Worm (Caenorhabditis elegans) whole organism, L4 larva: ENCODE results near the gene F59B10.2.

Experiments
- F10B5.3 ChIP-seq: sonication (generic microtip); optimal IDR thresholded peaks from 2 replicates; lab custom pipeline; 2016; ENCODE audit warnings: mild to moderate bottlenecking, missing genetic modification characterization, missing compliant biosample characterization
- F37D6.2 ChIP-seq: sonication (generic microtip); optimal IDR thresholded peaks from 2 replicates; lab custom pipeline; 2016; ENCODE audit warnings: mild to moderate bottlenecking, missing genetic modification characterization, missing compliant biosample characterization
- R02D3.7 ChIP-seq: fragments of 150-350 bp; sonication (generic microtip); optimal IDR thresholded peaks from 3 replicates; lab custom pipeline; 2014; ENCODE audit warnings: missing biosample characterization, missing genetic modification characterization
- Y105C5A.15 ChIP-seq: fragments of 200-800 bp; sonication (Bioruptor generic); IDR thresholded peaks from 2 replicates; pipeline ENCODE4 v1.3.6; 2022; ENCODE audit warnings: missing genetic modification characterization, missing compliant biosample characterization
- Y48G9A.11 ChIP-seq: fragments of 200-800 bp; sonication (Bioruptor generic); IDR thresholded peaks from 2 replicates; pipeline ENCODE4 v1.3.6; 2022; ENCODE audit warnings: missing genetic modification reagents, missing genetic modification characterization, missing compliant biosample characterization
- Y5F2A.4 ChIP-seq: fragments of 200-800 bp; sonication (Bioruptor generic); optimal IDR thresholded peaks from 2 replicates; lab custom pipeline; 2018; ENCODE audit warnings: mild to moderate bottlenecking, missing genetic modification characterization, missing compliant biosample characterization
- Y75B8A.6 ChIP-seq: fragments of 200-800 bp; sonication (Bioruptor generic); IDR thresholded peaks from 2 replicates; pipeline ENCODE4 v1.3.6; 2022; ENCODE audit warnings: missing genetic modification reagents, missing genetic modification characterization, missing compliant biosample characterization
- ama-1 ChIP-seq: fragments of 150-350 bp; optimal IDR thresholded peaks from 2 replicates; lab custom pipeline; 2014; ENCODE audit warnings: inconsistent platforms, mixed read lengths
- ceh-28 ChIP-seq: fragments of 150-350 bp; optimal IDR thresholded peaks from 2 replicates; lab custom pipeline; 2014; ENCODE audit warnings: missing biosample characterization, missing genetic modification reagents, missing genetic modification characterization
- ceh-44 ChIP-seq: fragments of 200-800 bp; sonication (Bioruptor generic); IDR thresholded peaks from 2 replicates; pipeline ENCODE4 v1.3.6; 2022; ENCODE audit warnings: missing genetic modification reagents, missing genetic modification characterization, missing compliant biosample characterization
- ces-1 ChIP-seq: fragments of 150-350 bp; sonication (generic microtip); optimal IDR thresholded peaks from 4 replicates; lab custom pipeline; 2014; ENCODE audit warnings: missing biosample characterization, missing genetic modification reagents, missing genetic modification characterization
- ctbp-1 ChIP-seq: fragments of 200-800 bp; sonication (Bioruptor generic); IDR thresholded peaks from 2 replicates; pipeline ENCODE4 v1.3.6; 2022; ENCODE audit warnings: missing genetic modification reagents, missing genetic modification characterization, missing compliant biosample characterization
- daf-12 ChIP-seq: fragments of 150-350 bp; optimal IDR thresholded peaks from 2 replicates; lab custom pipeline; 2014; ENCODE audit warnings: missing biosample characterization, missing genetic modification reagents, missing genetic modification characterization
- daf-16 ChIP-seq, 3 experiments: sonication (generic microtip); optimal IDR thresholded peaks; 2 replicates each; lab custom pipeline; 2016 to 2017; ENCODE audit warnings: missing genetic modification characterization in 3 of 3, missing genetic modification reagents in 3 of 3, mild to moderate bottlenecking in 2 of 3, missing compliant biosample characterization in 2 of 3, missing biosample characterization in 1 of 3, moderate library complexity in 1 of 3
- daf-19 ChIP-seq: fragments of 200-800 bp; sonication (Bioruptor generic); conservative IDR thresholded peaks from 2 replicates; pipeline ENCODE4 v1.3.6; 2022; ENCODE audit warnings: missing genetic modification characterization, missing compliant biosample characterization
- dmd-6 ChIP-seq: fragments of 200-800 bp; sonication (Bioruptor generic); IDR thresholded peaks from 2 replicates; pipeline ENCODE4 v1.3.6; 2022; ENCODE audit warnings: missing genetic modification reagents, missing genetic modification characterization, missing compliant biosample characterization
- egl-27 ChIP-seq: sonication (generic microtip); optimal IDR thresholded peaks from 3 replicates; lab custom pipeline; 2017; ENCODE audit warnings: missing biosample characterization, missing genetic modification reagents, missing genetic modification characterization
- hlh-30 ChIP-seq: sonication (generic microtip); optimal IDR thresholded peaks from 2 replicates; lab custom pipeline; 2017; ENCODE audit warnings: antibody characterized with exemption, mild to moderate bottlenecking, missing genetic modification characterization, missing compliant biosample characterization; ENCODE audit not compliant: insufficient read depth
- hmg-1.1 ChIP-seq: fragments of 200-800 bp; sonication (Bioruptor generic); IDR thresholded peaks from 2 replicates; pipeline ENCODE4 v1.3.6; 2022; ENCODE audit warnings: missing genetic modification reagents, missing genetic modification characterization, missing compliant biosample characterization
- lin-1 ChIP-seq: fragments of 200-800 bp; sonication (Bioruptor generic); IDR thresholded peaks from 2 replicates; pipeline ENCODE4 v1.3.6; 2022; ENCODE audit warnings: missing genetic modification reagents, missing genetic modification characterization, missing compliant biosample characterization
- lin-15B ChIP-seq: fragments of 150-350 bp; sonication (generic microtip); optimal IDR thresholded peaks from 3 replicates; lab custom pipeline; 2014; ENCODE audit warnings: missing biosample characterization, missing genetic modification characterization
- lir-3 ChIP-seq: sonication (generic microtip); optimal IDR thresholded peaks from 2 replicates; lab custom pipeline; 2016; ENCODE audit warnings: mild to moderate bottlenecking, missing genetic modification characterization, missing compliant biosample characterization
- madf-5 ChIP-seq, 2 experiments: fragments of 200-800 bp; sonication (Bioruptor generic); IDR thresholded peaks; 2 replicates each; pipeline ENCODE4 v1.3.6; 2022; ENCODE audit warnings: missing compliant biosample characterization in 2 of 2, missing genetic modification characterization in 2 of 2
- madf-9 ChIP-seq: fragments of 200-800 bp; sonication (Bioruptor generic); conservative IDR thresholded peaks from 2 replicates; pipeline ENCODE4 v1.3.6; 2022; ENCODE audit warnings: missing genetic modification reagents, missing genetic modification characterization, missing compliant biosample characterization
- mep-1 ChIP-seq: fragments of 150-350 bp; sonication (generic microtip); optimal IDR thresholded peaks from 3 replicates; lab custom pipeline; 2014; ENCODE audit warnings: missing biosample characterization, missing genetic modification characterization
- nhr-102 ChIP-seq: sonication (generic microtip); optimal IDR thresholded peaks from 2 replicates; lab custom pipeline; 2016; ENCODE audit warnings: mild to moderate bottlenecking, missing genetic modification characterization, moderate library complexity, missing compliant biosample characterization
- nhr-111 ChIP-seq: fragments of 200-800 bp; sonication (Bioruptor generic); optimal IDR thresholded peaks from 2 replicates; lab custom pipeline; 2018; ENCODE audit warnings: mild to moderate bottlenecking, missing genetic modification characterization, missing compliant biosample characterization
- nhr-237 ChIP-seq: sonication (generic microtip); optimal IDR thresholded peaks from 2 replicates; lab custom pipeline; 2017; ENCODE audit warnings: missing biosample characterization, missing genetic modification characterization
- nhr-41 ChIP-seq: fragments of 200-800 bp; sonication (Bioruptor generic); IDR thresholded peaks from 2 replicates; pipeline ENCODE4 v1.3.6; 2022; ENCODE audit warnings: missing genetic modification reagents, missing genetic modification characterization, missing compliant biosample characterization
- nhr-42 ChIP-seq: fragments of 200-800 bp; sonication (Bioruptor generic); IDR thresholded peaks from 2 replicates; pipeline ENCODE4 v1.3.6; 2022; ENCODE audit warnings: missing genetic modification characterization, missing compliant biosample characterization
- pha-4 ChIP-seq, 2 experiments: fragments of 150-350 bp in 1 of 2; fragments of 200-800 bp in 1 of 2; sonication (Bioruptor generic) in 1 of 2; IDR thresholded peaks in 1 of 2; optimal IDR thresholded peaks in 1 of 2; 2 replicates each; pipeline versions ENCODE4 v1.3.6 to Lab custom; 2014 to 2022; ENCODE audit warnings: missing genetic modification characterization in 2 of 2, missing genetic modification reagents in 2 of 2, missing biosample characterization in 1 of 2, missing compliant biosample characterization in 1 of 2
- php-3 ChIP-seq: fragments of 200-800 bp; sonication (Bioruptor generic); IDR thresholded peaks from 2 replicates; pipeline ENCODE4 v1.3.6; 2022; ENCODE audit warnings: missing genetic modification reagents, missing genetic modification characterization, missing compliant biosample characterization
- pqm-1 ChIP-seq: sonication (generic microtip); optimal IDR thresholded peaks from 2 replicates; lab custom pipeline; 2017; ENCODE audit warnings: missing biosample characterization, missing genetic modification characterization
- rbr-2 ChIP-seq: sonication (generic microtip); optimal IDR thresholded peaks from 2 replicates; lab custom pipeline; 2016; ENCODE audit warnings: missing genotype, missing genetic modification characterization, missing compliant biosample characterization
- saeg-2 ChIP-seq: fragments of 200-800 bp; sonication (Bioruptor generic); IDR thresholded peaks from 2 replicates; pipeline ENCODE4 v1.3.6; 2022; ENCODE audit warnings: missing genetic modification reagents, missing genetic modification characterization, missing compliant biosample characterization
- sdz-12 ChIP-seq: fragments of 200-800 bp; sonication (Bioruptor generic); optimal IDR thresholded peaks from 2 replicates; lab custom pipeline; 2018; ENCODE audit warnings: mild to moderate bottlenecking, missing genetic modification characterization, missing compliant biosample characterization
- set-16 ChIP-seq: fragments of 200-800 bp; sonication (Bioruptor generic); IDR thresholded peaks from 2 replicates; pipeline ENCODE4 v1.3.6; 2022; ENCODE audit warnings: missing genetic modification reagents, missing genetic modification characterization, missing compliant biosample characterization
- skn-1 ChIP-seq: fragments of 150-350 bp; optimal IDR thresholded peaks from 2 replicates; lab custom pipeline; 2014; ENCODE audit warnings: missing biosample characterization, missing genetic modification characterization
- snpc-4 ChIP-seq: fragments of 150-350 bp; optimal IDR thresholded peaks from 2 replicates; lab custom pipeline; 2014; ENCODE audit warnings: missing biosample characterization, missing genetic modification characterization
- spr-1 ChIP-seq: sonication (generic microtip); optimal IDR thresholded peaks from 2 replicates; lab custom pipeline; 2016; ENCODE audit warnings: mild to moderate bottlenecking, missing genetic modification characterization, missing compliant biosample characterization
- tag-97 ChIP-seq: fragments of 200-800 bp; sonication (Bioruptor generic); IDR thresholded peaks from 2 replicates; pipeline ENCODE4 v1.3.6; 2022; ENCODE audit warnings: missing genetic modification characterization, missing compliant biosample characterization
- unc-39 ChIP-seq: sonication (generic microtip); optimal IDR thresholded peaks from 2 replicates; lab custom pipeline; 2017; ENCODE audit warnings: missing biosample characterization, missing genetic modification characterization
- unc-62 ChIP-seq, 3 experiments: fragments of 150-350 bp in 1 of 3; sonication (generic microtip); optimal IDR thresholded peaks in 2 of 3; peaks in 1 of 3; 1 replicate in 1 of 3; 2 replicates in 2 of 3; lab custom pipeline; 2014 to 2017; ENCODE audit warnings: missing biosample characterization in 3 of 3, missing genetic modification characterization in 3 of 3, missing genetic modification reagents in 3 of 3, missing genotype in 1 of 3
- vab-7 ChIP-seq: fragments of 200-800 bp; sonication (Bioruptor generic); IDR thresholded peaks from 2 replicates; pipeline ENCODE4 v1.3.6; 2022; ENCODE audit warnings: missing genetic modification reagents, missing genetic modification characterization, missing compliant biosample characterization
- zip-11 ChIP-seq: fragments of 200-800 bp; sonication (Bioruptor generic); IDR thresholded peaks from 2 replicates; pipeline ENCODE4 v1.3.6; 2022; ENCODE audit warnings: missing genetic modification characterization, missing compliant biosample characterization
- ztf-7 ChIP-seq: fragments of 150-350 bp; optimal IDR thresholded peaks from 2 replicates; lab custom pipeline; 2014; ENCODE audit warnings: missing biosample characterization, missing genetic modification characterization

The F59B10.2 gene

DNA sequence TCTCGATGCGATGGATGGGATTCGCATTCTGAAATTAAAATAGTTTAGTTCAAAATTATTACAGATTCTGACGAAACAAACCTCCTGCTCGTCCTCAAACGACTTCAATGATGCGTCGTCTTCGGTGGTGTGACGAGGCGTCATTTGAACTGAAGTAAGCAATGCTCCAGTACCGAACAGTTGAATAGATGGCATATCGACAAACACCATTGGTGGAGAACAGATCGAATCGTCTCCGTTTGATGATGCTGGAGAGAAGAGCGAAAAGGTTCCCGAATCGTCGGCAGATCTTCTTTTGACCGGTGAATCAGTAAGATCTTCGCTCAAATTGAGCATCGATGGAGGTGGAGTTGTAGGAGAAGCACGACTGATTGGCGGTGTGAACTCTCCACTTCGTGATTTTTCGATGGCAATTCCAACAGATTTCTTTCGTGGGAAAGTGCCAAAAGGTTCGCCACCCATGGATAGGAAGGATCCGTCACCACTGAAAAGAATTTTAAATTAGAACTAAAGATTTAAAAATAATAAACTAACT, 34.8 kb upstream of the F59B10.2 start (continued):
- TF ChIP-seq ceh-44 (GFP tag; lab: Robert Waterston, UW) = no peak
- TF ChIP-seq skn-1 (tag; lab: Kevin White, UChicago) = no peak
- no peak for TF ChIP-seq daf-19 (GFP tag; lab: Robert Waterston, UW)
- no peak for TF ChIP-seq nhr-41 (GFP tag; lab: Robert Waterston, UW)
- no peak for TF ChIP-seq pqm-1 (tag; lab: Kevin White, UChicago)
- no peak for TF ChIP-seq mep-1 (tag; lab: Kevin White, UChicago)
- no peak for TF ChIP-seq daf-16 (GFP tag; optimal IDR thresholded peaks at IDR 0.05; lab: Kevin White, UChicago)
- no peak for TF ChIP-seq daf-16 (tag; optimal IDR thresholded peaks at IDR 0.05; lab: Kevin White, UChicago)
- peak; percentile 56 for TF ChIP-seq pha-4 (GFP tag; IDR thresholded peaks at IDR 0.05; lab: Robert Waterston, UW)
- no peak for TF ChIP-seq pha-4 (tag; optimal IDR thresholded peaks at IDR 0.05; lab: Kevin White, UChicago)
- no peak for TF ChIP-seq lir-3 (tag; lab: Kevin White, UChicago)
- no peak for TF ChIP-seq vab-7
- TF ChIP-seq unc-39 (tag; lab: Kevin White, UChicago) = no peak

DNA sequence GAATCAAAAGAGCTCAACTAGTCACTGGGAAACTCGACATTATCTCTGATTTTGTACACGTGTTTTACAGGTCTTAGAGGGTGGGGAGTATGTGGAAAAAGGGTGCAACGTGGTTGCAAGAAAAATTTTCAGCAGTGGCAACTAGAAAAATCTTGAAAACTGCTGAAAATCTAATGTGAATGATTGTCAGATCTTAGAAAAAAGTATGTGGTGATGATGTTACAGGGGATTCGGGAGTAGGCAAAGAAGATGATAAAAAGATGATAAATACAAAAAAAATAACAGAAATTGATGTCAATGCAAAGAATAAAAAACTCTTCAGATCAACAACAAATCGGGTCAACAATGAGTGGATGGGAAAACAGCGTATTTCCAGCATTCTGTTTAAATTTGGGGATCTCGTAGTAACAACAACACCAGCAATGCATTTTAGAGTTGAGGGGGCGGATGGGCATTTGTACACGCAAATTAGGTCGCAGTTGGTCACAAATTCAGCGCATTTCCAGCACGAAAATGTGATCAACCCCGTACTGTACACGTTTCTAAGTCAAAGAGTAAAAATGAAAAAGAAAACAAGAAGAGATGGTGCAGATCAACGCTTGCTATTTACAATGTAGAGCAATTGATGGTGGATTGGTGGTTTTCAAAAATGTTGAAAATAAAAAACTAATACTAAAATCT, 34.0 kb upstream of the F59B10.2 start:
- no peak for TF ChIP-seq rbr-2
- peak; percentile 2 for TF ChIP-seq lin-15B (tag; lab: Kevin White, UChicago)
- TF ChIP-seq saeg-2 = peak; percentile 18; the same call in 1 of the 2 replicates
- no peak for TF ChIP-seq nhr-111 (GFP tag; lab: Kevin White, UChicago)
- no peak for TF ChIP-seq egl-27 (tag; lab: Kevin White, UChicago)
- no peak for TF ChIP-seq tag-97
- no peak for TF ChIP-seq spr-1 (tag; lab: Kevin White, UChicago)
- TF ChIP-seq Y105C5A.15 = no peak
- TF ChIP-seq ctbp-1 (GFP tag; lab: Robert Waterston, UW) = peak; percentile 45; the same call in 1 of the 2 replicates
- TF ChIP-seq ama-1 (lab: Kevin White, UChicago) = peak; percentile 16
- no peak; the same call in 1 of the 2 replicates for TF ChIP-seq hmg-1.1 (GFP tag; lab: Robert Waterston, UW)
- TF ChIP-seq zip-11 (GFP tag; lab: Robert Waterston, UW) = no peak
- no peak for TF ChIP-seq skn-1 (tag; lab: Kevin White, UChicago)
- no peak; the same call in 1 of the 2 replicates for TF ChIP-seq Y48G9A.11 (GFP tag; lab: Robert Waterston, UW)
- peak; percentile 14 for TF ChIP-seq dmd-6 (GFP tag; lab: Robert Waterston, UW)
- no peak for TF ChIP-seq nhr-102 (tag; lab: Kevin White, UChicago)
- no peak for TF ChIP-seq daf-12 (tag; lab: Kevin White, UChicago)
- 0 out of 4 replicates have a peak, but pooled peaks of 1 of the 2 experiments have one; percentile 41 for TF ChIP-seq madf-5 (GFP tag; IDR thresholded peaks at IDR 0.05; lab: Robert Waterston, UW)
- no peak for TF ChIP-seq ces-1 (GFP tag; lab: Kevin White, UChicago)
- TF ChIP-seq F10B5.3 = no peak
- TF ChIP-seq ceh-28 = no peak
- TF ChIP-seq Y5F2A.4 (GFP tag; lab: Kevin White, UChicago) = peak; percentile 8
- peak; percentile 31; the same call in 1 of the 2 replicates for TF ChIP-seq vab-7
- 0 out of 2 replicates have a peak, but pooled peaks have one; percentile 3 for TF ChIP-seq madf-9
- no peak for TF ChIP-seq php-3 (GFP tag; lab: Robert Waterston, UW)
- TF ChIP-seq F37D6.2 (tag; lab: Kevin White, UChicago) = no peak
- no peak for TF ChIP-seq snpc-4 (tag; lab: Kevin White, UChicago)
- TF ChIP-seq ceh-44 (GFP tag; lab: Robert Waterston, UW) = no peak
- TF ChIP-seq set-16 = no peak
- no peak for TF ChIP-seq ztf-7 (tag; lab: Kevin White, UChicago)
- TF ChIP-seq R02D3.7 (tag; lab: Kevin White, UChicago) = no peak
- no peak for TF ChIP-seq sdz-12 (GFP tag; lab: Kevin White, UChicago)
- no peak for TF ChIP-seq lin-1 (GFP tag; lab: Robert Waterston, UW)
- TF ChIP-seq nhr-42 = peak; percentile 49
- TF ChIP-seq nhr-237 (tag; lab: Kevin White, UChicago) = no peak
- TF ChIP-seq hlh-30 (tag; lab: Kevin White, UChicago) = peak; percentile 22
- no peak for TF ChIP-seq Y75B8A.6
- peak in 1 of 2 experiments; percentile 22 for TF ChIP-seq unc-62 (GFP tag; optimal IDR thresholded peaks at IDR 0.05 in 1 of 2; lab: Kevin White, UChicago)
- TF ChIP-seq unc-62 (tag; optimal IDR thresholded peaks at IDR 0.05; lab: Kevin White, UChicago) = no peak
